Worm (Caenorhabditis elegans) whole organism, L4/young adult: ENCODE data around the gene oac-24.

Source experiments
- W03F9.2 ChIP-seq: fragments of 150-350 bp; optimal IDR thresholded peaks from 2 replicates; lab custom pipeline; 2014; ENCODE audit warnings: missing biosample characterization, missing genetic modification characterization
- him-1 ChIP-seq: sonication (generic microtip); optimal IDR thresholded peaks from 2 replicates; lab custom pipeline; 2016; ENCODE audit warnings: missing genotype, missing genetic modification reagents, missing genetic modification characterization, missing compliant biosample characterization

ce11 chrV:4667062-4667461, 43.5 kb upstream of the oac-24 start:
- TF ChIP-seq him-1 (tag; lab: Kevin White, UChicago) (no peak), W03F9.2 (no peak)
